Fruit fly (Drosophila melanogaster): Measurements from ENCODE around the gene Osi1.

Osi1 gene

dm6 chr3R:6154773-6155295 lies 18.5 kb upstream of the Osi1 start (continued):
- peak; percentile 3 for TF ChIP-seq CG12769 (tag; optimal IDR thresholded peaks at IDR 0.05)
- no peak for TF ChIP-seq pum (GFP tag; optimal IDR thresholded peaks at IDR 0.05)
- no peak for TF ChIP-seq peb (GFP tag; IDR thresholded peaks at IDR 0.05)
- TF ChIP-seq Awh (GFP tag; IDR thresholded peaks at IDR 0.05) = peak; percentile 40; the same call in 1 of the 2 replicates
- no peak for TF ChIP-seq Dbx (GFP tag; IDR thresholded peaks at IDR 0.05)
- TF ChIP-seq Med (GFP tag) = peak; percentile 60
- peak; percentile 75 for TF ChIP-seq pros (GFP tag; optimal IDR thresholded peaks at IDR 0.05)
- TF ChIP-seq CG10431 (GFP tag; optimal IDR thresholded peaks at IDR 0.05) = peak; percentile 92
- no peak for TF ChIP-seq CG14965 (GFP tag; optimal IDR thresholded peaks at IDR 0.05; ENCODE audit: borderline replicate concordance)
- no peak for TF ChIP-seq CG17912 (GFP tag; optimal IDR thresholded peaks at IDR 0.05)

DNA sequence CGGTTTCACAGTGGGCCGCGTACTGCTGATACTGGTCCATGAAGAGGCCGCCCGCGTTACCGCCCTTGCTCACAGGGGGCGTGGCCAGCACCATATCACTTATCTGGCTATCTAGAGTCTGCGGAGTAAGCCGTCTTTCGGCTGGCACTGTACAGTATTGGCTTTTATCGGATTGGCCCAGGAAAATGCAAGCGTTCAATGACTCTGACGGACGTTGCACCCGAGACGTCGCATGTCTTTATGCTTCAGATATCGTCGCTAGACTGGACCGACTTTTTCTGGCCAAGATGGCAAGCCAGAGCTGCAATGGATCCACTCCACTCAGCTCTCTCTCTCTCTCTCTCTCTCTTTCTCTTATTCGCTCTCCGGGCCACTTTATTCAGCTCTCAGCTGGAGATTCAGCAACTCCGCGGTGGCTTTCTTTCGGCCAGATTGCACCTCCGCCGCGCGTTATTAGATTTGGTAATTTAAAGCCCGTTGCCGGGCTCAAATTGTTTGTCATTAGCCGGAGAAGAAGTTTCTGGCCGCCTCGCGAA lies 16.3 kb upstream of the Osi1 start, which contains the start of gene CG31559:
TSS of gene CG31559 (minus strand) at position 273 of the 536 bp plus-strand sequence.
- TF ChIP-seq ci (GFP tag; IDR thresholded peaks at IDR 0.05) (peak; percentile 31; the same call in 1 of the 3 replicates), Mrtf (GFP tag; IDR thresholded peaks at IDR 0.05) (no peak), CG17385 (GFP tag; optimal IDR thresholded peaks at IDR 0.05) (no peak), Hand (GFP tag; optimal IDR thresholded peaks at IDR 0.05) (no peak), abd-A (tag; optimal IDR thresholded peaks at IDR 0.05) (no peak), onecut (GFP tag; IDR thresholded peaks at IDR 0.05) (no peak), chn (GFP tag; optimal IDR thresholded peaks at IDR 0.05) (no peak), CG18619 (GFP tag; optimal IDR thresholded peaks at IDR 0.05) (no peak), tin (GFP tag; optimal IDR thresholded peaks at IDR 0.05) (no peak), CG3163 (GFP tag; optimal IDR thresholded peaks at IDR 0.05) (no peak), gt (GFP tag; IDR thresholded peaks at IDR 0.05) (no peak), chm (GFP tag; IDR thresholded peaks at IDR 0.05) (no peak), Med (GFP tag) (peak; percentile 13), CG6654 (GFP tag; optimal IDR thresholded peaks at IDR 0.05) (no peak), Lim3 (GFP tag; IDR thresholded peaks at IDR 0.05) (no peak), CG12071 (GFP tag; optimal IDR thresholded peaks at IDR 0.05) (no peak), Dll (GFP tag; IDR thresholded peaks at IDR 0.05; ENCODE audit: partially characterized antibody) (no peak), gro (GFP tag; optimal IDR thresholded peaks at IDR 0.05) (no peak), hth (optimal IDR thresholded peaks at IDR 0.05) (no peak), Awh (GFP tag; IDR thresholded peaks at IDR 0.05) (no peak), CG2129 (GFP tag; IDR thresholded peaks at IDR 0.05; ENCODE audit: partially characterized antibody) (no peak), usp (GFP tag; optimal IDR thresholded peaks at IDR 0.05) (no peak), dm (GFP tag; optimal IDR thresholded peaks at IDR 0.05) (no peak), chinmo (GFP tag; IDR thresholded peaks at IDR 0.05; ENCODE audit: partially characterized antibody) (0 out of 4 replicates have a peak, but pooled peaks have one; percentile 32), Fer1 (GFP tag; optimal IDR thresholded peaks at IDR 0.05) (no peak), CG4424 (GFP tag; optimal IDR thresholded peaks at IDR 0.05) (no peak), Tbp (GFP tag; optimal IDR thresholded peaks at IDR 0.05) (no peak), Vsx1 (GFP tag; optimal IDR thresholded peaks at IDR 0.05) (no peak), CG12155 (GFP tag; optimal IDR thresholded peaks at IDR 0.05) (no peak), CG9609 (GFP tag; optimal IDR thresholded peaks at IDR 0.05) (no peak), run (tag; optimal IDR thresholded peaks at IDR 0.05) (no peak), Xbp1 (GFP tag; optimal IDR thresholded peaks at IDR 0.05) (no peak), NfI (GFP tag; optimal IDR thresholded peaks at IDR 0.05) (no peak), Trl (optimal IDR thresholded peaks at IDR 0.05) (peak; percentile 45 to 69), Trl (GFP tag; optimal IDR thresholded peaks at IDR 0.05) (no peak), CG17568 (GFP tag; optimal IDR thresholded peaks at IDR 0.05) (no peak), ase (GFP tag; IDR thresholded peaks at IDR 0.05) (no peak), corto (GFP tag; optimal IDR thresholded peaks at IDR 0.05) (no peak), salm (tag; optimal IDR thresholded peaks at IDR 0.05) (no peak), HLH3B (GFP tag; IDR thresholded peaks at IDR 0.05) (0 out of 2 replicates have a peak, but pooled peaks have one; percentile 5), D (optimal IDR thresholded peaks at IDR 0.05) (no peak), D (GFP tag; optimal IDR thresholded peaks at IDR 0.05) (no peak)
